Worm (Caenorhabditis elegans) whole organism, L2 larva: Measurements from ENCODE around the gene fbxc-32.
"Not testable (repeated sequence)": the region's sequence is repeated elsewhere in the genome, so short reads cannot be mapped to it uniquely, and the experiment has no call there.

Experiments used
- C34F6.9 ChIP-seq: fragments of 150-350 bp; optimal IDR thresholded peaks from 2 replicates; lab custom pipeline; 2014; ENCODE audit warnings: missing biosample characterization, missing genetic modification characterization
- F13H6.1 ChIP-seq: sonication (generic microtip); optimal IDR thresholded peaks from 2 replicates; lab custom pipeline; 2016; ENCODE audit warnings: missing genetic modification characterization, missing compliant biosample characterization
- R02D3.7 ChIP-seq: fragments of 150-350 bp; optimal IDR thresholded peaks from 2 replicates; lab custom pipeline; 2014; ENCODE audit warnings: missing biosample characterization, missing genetic modification characterization
- Y55F3AM.14 ChIP-seq: fragments of 200-800 bp; sonication (Bioruptor generic); optimal IDR thresholded peaks from 2 replicates; lab custom pipeline; 2018; ENCODE audit warnings: mild to moderate bottlenecking, missing genetic modification characterization, missing compliant biosample characterization
- ZK546.5 ChIP-seq: sonication (generic microtip); optimal IDR thresholded peaks from 2 replicates; lab custom pipeline; 2017; ENCODE audit warnings: missing biosample characterization, missing genetic modification characterization
- aly-2 ChIP-seq: fragments of 150-350 bp; optimal IDR thresholded peaks from 2 replicates; lab custom pipeline; 2014; ENCODE audit warnings: missing biosample characterization, missing genetic modification characterization
- ama-1 ChIP-seq: fragments of 150-350 bp; optimal IDR thresholded peaks from 2 replicates; lab custom pipeline; 2018; ENCODE audit warnings: inconsistent platforms
- ceh-16 ChIP-seq: fragments of 150-350 bp; optimal IDR thresholded peaks from 2 replicates; lab custom pipeline; 2014; ENCODE audit warnings: missing biosample characterization, missing genetic modification characterization
- ceh-82 ChIP-seq: fragments of 150-350 bp; optimal IDR thresholded peaks from 2 replicates; lab custom pipeline; 2014; ENCODE audit warnings: missing biosample characterization, missing genetic modification characterization
- dmd-4 ChIP-seq: sonication (generic microtip); optimal IDR thresholded peaks from 2 replicates; lab custom pipeline; 2017; ENCODE audit warnings: missing biosample characterization, missing genetic modification characterization
- egl-27 ChIP-seq: sonication (generic microtip); optimal IDR thresholded peaks from 3 replicates; lab custom pipeline; 2017; ENCODE audit warnings: missing biosample characterization, missing genetic modification reagents, missing genetic modification characterization
- elt-1 ChIP-seq: fragments of 150-350 bp; optimal IDR thresholded peaks from 2 replicates; lab custom pipeline; 2014; ENCODE audit warnings: missing biosample characterization, missing genetic modification characterization
- elt-3 ChIP-seq: sonication (generic microtip); optimal IDR thresholded peaks from 2 replicates; lab custom pipeline; 2017; ENCODE audit warnings: missing biosample characterization, missing genetic modification characterization
- fos-1 ChIP-seq: fragments of 150-350 bp; optimal IDR thresholded peaks from 2 replicates; lab custom pipeline; 2014; ENCODE audit warnings: missing biosample characterization, missing genetic modification characterization
- gmeb-1 ChIP-seq: fragments of 150-350 bp; optimal IDR thresholded peaks from 2 replicates; lab custom pipeline; 2014; ENCODE audit warnings: missing biosample characterization, missing genetic modification characterization
- lin-11 ChIP-seq: fragments of 150-350 bp; sonication (generic microtip); optimal IDR thresholded peaks from 2 replicates; lab custom pipeline; 2014; ENCODE audit warnings: missing biosample characterization, missing genetic modification characterization, inconsistent platforms, mixed read lengths
- lin-13 ChIP-seq: fragments of 150-350 bp; optimal IDR thresholded peaks from 2 replicates; lab custom pipeline; 2014; ENCODE audit warnings: missing biosample characterization, missing genetic modification reagents, missing genetic modification characterization
- lsy-2 ChIP-seq, 2 experiments: fragments of 150-350 bp in 1 of 2; sonication (generic microtip) in 1 of 2; optimal IDR thresholded peaks; 2 replicates each; lab custom pipeline; 2014 to 2017; ENCODE audit warnings: missing biosample characterization in 2 of 2, missing genetic modification characterization in 2 of 2
- mab-5 ChIP-seq: fragments of 150-350 bp; optimal IDR thresholded peaks from 2 replicates; lab custom pipeline; 2014; ENCODE audit warnings: missing biosample characterization, missing genetic modification characterization
- mbf-1 ChIP-seq: sonication (generic microtip); optimal IDR thresholded peaks from 2 replicates; lab custom pipeline; 2017; ENCODE audit warnings: missing biosample characterization, missing genetic modification characterization
- mdl-1 ChIP-seq, 2 experiments: fragments of 150-350 bp in 1 of 2; sonication (generic microtip) in 1 of 2; optimal IDR thresholded peaks; 2 replicates each; lab custom pipeline; 2017; ENCODE audit warnings: missing biosample characterization in 2 of 2, missing genetic modification characterization in 2 of 2
- nhr-10 ChIP-seq: sonication (generic microtip); optimal IDR thresholded peaks from 2 replicates; lab custom pipeline; 2017; ENCODE audit warnings: missing biosample characterization, missing genetic modification characterization
- nhr-11 ChIP-seq: fragments of 150-350 bp; optimal IDR thresholded peaks from 2 replicates; lab custom pipeline; 2014; ENCODE audit warnings: missing biosample characterization, missing genetic modification characterization
- nhr-12 ChIP-seq: fragments of 150-350 bp; optimal IDR thresholded peaks from 2 replicates; lab custom pipeline; 2014; ENCODE audit warnings: missing biosample characterization, missing genetic modification characterization
- nhr-129 ChIP-seq: fragments of 150-350 bp; optimal IDR thresholded peaks from 2 replicates; lab custom pipeline; 2014; ENCODE audit warnings: missing biosample characterization, missing genetic modification characterization
- nhr-21 ChIP-seq: fragments of 150-350 bp; optimal IDR thresholded peaks from 2 replicates; lab custom pipeline; 2014; ENCODE audit warnings: missing biosample characterization, missing genetic modification characterization
- nhr-23 ChIP-seq: fragments of 150-350 bp; optimal IDR thresholded peaks from 2 replicates; lab custom pipeline; 2014; ENCODE audit warnings: missing biosample characterization, missing genetic modification reagents, missing genetic modification characterization
- nhr-6 ChIP-seq: fragments of 150-350 bp; optimal IDR thresholded peaks from 2 replicates; lab custom pipeline; 2014; ENCODE audit warnings: missing biosample characterization, missing genetic modification characterization
- peb-1 ChIP-seq: fragments of 150-350 bp; optimal IDR thresholded peaks from 2 replicates; lab custom pipeline; 2014; ENCODE audit warnings: missing biosample characterization, missing genetic modification characterization
- skn-1 ChIP-seq: sonication (generic microtip); optimal IDR thresholded peaks from 2 replicates; lab custom pipeline; 2017; ENCODE audit warnings: missing biosample characterization, missing genetic modification characterization
- sma-9 ChIP-seq, 2 experiments: fragments of 150-350 bp in 1 of 2; sonication (generic microtip) in 1 of 2; optimal IDR thresholded peaks; 2 replicates each; lab custom pipeline; 2014 to 2016; ENCODE audit warnings: missing genetic modification characterization in 2 of 2, mild to moderate bottlenecking in 1 of 2, missing biosample characterization in 1 of 2, missing compliant biosample characterization in 1 of 2, missing genetic modification reagents in 1 of 2, moderate library complexity in 1 of 2
- snpc-4 ChIP-seq: fragments of 150-350 bp; optimal IDR thresholded peaks from 2 replicates; lab custom pipeline; 2014; ENCODE audit warnings: missing biosample characterization, missing genetic modification characterization
- unc-39 ChIP-seq: fragments of 150-350 bp; optimal IDR thresholded peaks from 2 replicates; lab custom pipeline; 2014; ENCODE audit warnings: missing biosample characterization, missing genetic modification characterization
- unc-62 ChIP-seq: fragments of 150-350 bp; optimal IDR thresholded peaks from 2 replicates; lab custom pipeline; 2014; ENCODE audit warnings: missing biosample characterization, missing genetic modification reagents, missing genetic modification characterization
- ztf-11 ChIP-seq: sonication (generic microtip); optimal IDR thresholded peaks from 2 replicates; lab custom pipeline; 2017; ENCODE audit warnings: missing biosample characterization, missing genetic modification characterization
- ztf-4 ChIP-seq: fragments of 150-350 bp; optimal IDR thresholded peaks from 2 replicates; lab custom pipeline; 2014; ENCODE audit warnings: missing biosample characterization, missing genetic modification characterization

Gene fbxc-32

DNA sequence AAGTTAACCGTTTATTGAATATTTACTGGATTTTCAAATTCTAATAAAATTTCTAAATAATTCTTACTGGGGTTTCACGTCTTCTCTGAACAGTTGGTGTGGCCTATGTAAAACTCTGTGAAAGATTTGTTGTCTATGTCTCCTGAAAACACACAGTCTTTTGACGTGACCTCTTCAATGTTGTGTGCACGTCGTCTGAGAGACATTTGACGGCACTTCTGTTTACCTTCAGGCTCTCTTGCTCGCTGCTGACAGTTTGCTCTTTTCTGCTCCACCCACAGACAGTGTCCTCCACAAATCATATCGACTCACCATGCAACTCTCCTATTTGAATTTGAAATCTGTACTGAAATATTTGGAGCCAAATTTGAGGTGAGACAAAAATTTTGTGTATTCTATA lies 17.1 kb downstream of the fbxc-32 start, which contains the start of gene fbxc-34:
Gene fbxc-34, plus strand, starts transcription at position 301 of the 400 bp plus-strand sequence.
- TF ChIP-seq nhr-12 (tag; lab: Kevin White, UChicago); lsy-2 (tag; optimal IDR thresholded peaks at IDR 0.05; lab: Kevin White, UChicago); nhr-11: not testable (repeated sequence)

ce11 chrII:927331-927730 lies 20.7 kb downstream of the fbxc-32 start, which contains the start of gene R07C3.13:
Gene R07C3.13, minus strand, starts transcription at chrII:927431.
- no peak for TF ChIP-seq lin-13 (GFP tag; lab: Kevin White, UChicago)
- TF ChIP-seq snpc-4 (tag; lab: Kevin White, UChicago): no peak
- TF ChIP-seq ztf-4 (tag; lab: Kevin White, UChicago): no peak
- no peak for TF ChIP-seq peb-1
- TF ChIP-seq egl-27 (tag; lab: Kevin White, UChicago): no peak
- TF ChIP-seq nhr-10: no peak
- no peak for TF ChIP-seq nhr-12 (tag; lab: Kevin White, UChicago)
- TF ChIP-seq sma-9 (GFP tag; optimal IDR thresholded peaks at IDR 0.05; lab: Kevin White, UChicago): no peak
- TF ChIP-seq sma-9 (tag; optimal IDR thresholded peaks at IDR 0.05; lab: Kevin White, UChicago): no peak
- TF ChIP-seq nhr-23 (tag; lab: Kevin White, UChicago): no peak
- TF ChIP-seq unc-62: no peak
- TF ChIP-seq ztf-11 (tag; lab: Kevin White, UChicago): no peak
- no peak for TF ChIP-seq elt-1 (tag; lab: Kevin White, UChicago)
- no peak for TF ChIP-seq skn-1
- no peak for TF ChIP-seq fos-1 (tag; lab: Kevin White, UChicago)
- no peak for TF ChIP-seq nhr-6 (tag; lab: Kevin White, UChicago)
- no peak for TF ChIP-seq lsy-2 (tag; optimal IDR thresholded peaks at IDR 0.05; lab: Kevin White, UChicago)
- TF ChIP-seq nhr-21 (tag; lab: Kevin White, UChicago): no peak
- no peak for TF ChIP-seq elt-3 (tag; lab: Kevin White, UChicago)
- TF ChIP-seq ceh-16 (tag; lab: Kevin White, UChicago): no peak
- TF ChIP-seq ceh-82 (tag; lab: Kevin White, UChicago): no peak

ce11 chrII:923521-923920 lies 24.5 kb downstream of the fbxc-32 start, which contains the start of gene fbxc-28:
Gene fbxc-28, plus strand, starts transcription at chrII:923821.
- TF ChIP-seq snpc-4 (tag; lab: Kevin White, UChicago) (no peak), gmeb-1 (no peak), nhr-21 (tag; lab: Kevin White, UChicago) (no peak), ZK546.5 (tag; lab: Kevin White, UChicago) (no peak), nhr-11 (no peak), lin-11 (no peak), elt-1 (tag; lab: Kevin White, UChicago) (no peak), ama-1 (lab: Kevin White, UChicago) (no peak), nhr-6 (tag; lab: Kevin White, UChicago) (no peak), skn-1 (no peak), peb-1 (no peak), lsy-2 (tag; optimal IDR thresholded peaks at IDR 0.05; lab: Kevin White, UChicago) (no peak), R02D3.7 (tag; lab: Kevin White, UChicago) (no peak)

DNA sequence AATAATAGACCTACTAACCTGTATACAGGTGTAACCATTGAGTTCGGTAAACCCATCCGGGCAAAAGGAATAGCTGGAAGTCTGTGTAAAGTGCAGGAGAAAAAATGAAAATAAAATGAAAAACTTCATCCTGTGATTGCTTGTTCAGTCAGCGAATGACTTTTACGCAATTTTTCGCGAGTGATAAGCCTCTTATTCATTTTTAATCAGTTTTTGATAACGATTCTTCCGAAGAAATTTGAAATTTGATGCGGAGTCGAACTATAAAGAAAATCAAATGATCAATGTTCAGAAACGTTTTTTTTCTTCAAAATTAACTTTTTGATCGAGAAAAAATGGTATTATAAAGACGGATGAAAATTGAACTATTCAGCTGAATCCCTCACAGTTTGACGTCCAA lies 25.2 kb downstream of the fbxc-32 start:
- peak; percentile 84 for TF ChIP-seq fos-1 (tag; lab: Kevin White, UChicago)
- TF ChIP-seq lin-11: no peak

DNA sequence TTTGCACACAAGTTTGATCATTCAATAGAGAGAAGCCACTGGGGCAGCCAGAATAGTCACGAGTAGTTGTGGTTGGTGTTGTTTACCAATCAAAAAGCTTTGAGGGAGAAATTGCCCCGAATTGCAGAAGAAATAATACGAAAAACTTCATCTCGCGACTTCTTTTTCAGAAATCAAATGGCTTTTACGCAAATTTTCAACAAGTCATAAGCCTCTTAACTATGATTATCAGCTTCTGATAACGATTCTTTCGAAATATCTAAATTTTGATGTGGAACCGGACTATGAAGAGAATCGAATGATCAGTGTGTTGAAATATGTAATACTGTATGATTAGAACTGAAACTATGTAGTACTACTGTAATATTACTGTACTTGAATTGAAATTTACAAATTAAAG lies 27.7 kb downstream of the fbxc-32 start:
- no peak for TF ChIP-seq sma-9 (GFP tag; optimal IDR thresholded peaks at IDR 0.05; lab: Kevin White, UChicago)
- no peak for TF ChIP-seq sma-9 (tag; optimal IDR thresholded peaks at IDR 0.05; lab: Kevin White, UChicago)
- TF ChIP-seq R02D3.7 (tag; lab: Kevin White, UChicago): no peak
- no peak for TF ChIP-seq F13H6.1 (tag; lab: Kevin White, UChicago)
- no peak for TF ChIP-seq unc-62
- TF ChIP-seq Y55F3AM.14 (GFP tag; lab: Kevin White, UChicago): no peak
- TF ChIP-seq unc-39 (tag; lab: Kevin White, UChicago): no peak
- TF ChIP-seq lsy-2 (tag; optimal IDR thresholded peaks at IDR 0.05; lab: Kevin White, UChicago): no peak
- no peak for TF ChIP-seq nhr-21 (tag; lab: Kevin White, UChicago)
- no peak for TF ChIP-seq mdl-1 (tag; optimal IDR thresholded peaks at IDR 0.05; lab: Kevin White, UChicago)
- no peak for TF ChIP-seq nhr-129
- no peak for TF ChIP-seq dmd-4
- TF ChIP-seq lin-11: no peak
- TF ChIP-seq C34F6.9 (tag; lab: Kevin White, UChicago): no peak
- no peak for TF ChIP-seq fos-1 (tag; lab: Kevin White, UChicago)
- TF ChIP-seq peb-1: no peak
- TF ChIP-seq mbf-1 (tag; lab: Kevin White, UChicago): no peak
- no peak for TF ChIP-seq mab-5 (tag; lab: Kevin White, UChicago)
- no peak for TF ChIP-seq nhr-23 (tag; lab: Kevin White, UChicago)
- no peak for TF ChIP-seq aly-2 (tag; lab: Kevin White, UChicago)
- TF ChIP-seq, all 48 proteins: peak for 0
